Worm (Caenorhabditis elegans) whole organism, L2 larva: ENCODE data around the gene clec-163.

Source experiments
- C34F6.9 ChIP-seq: fragments of 150-350 bp; optimal IDR thresholded peaks from 2 replicates; lab custom pipeline; 2014; ENCODE audit warnings: missing biosample characterization, missing genetic modification characterization
- F13H6.1 ChIP-seq: sonication (generic microtip); optimal IDR thresholded peaks from 2 replicates; lab custom pipeline; 2016; ENCODE audit warnings: missing genetic modification characterization, missing compliant biosample characterization
- Y55F3AM.14 ChIP-seq: fragments of 200-800 bp; sonication (Bioruptor generic); optimal IDR thresholded peaks from 2 replicates; lab custom pipeline; 2018; ENCODE audit warnings: mild to moderate bottlenecking, missing genetic modification characterization, missing compliant biosample characterization
- aly-2 ChIP-seq: fragments of 150-350 bp; optimal IDR thresholded peaks from 2 replicates; lab custom pipeline; 2014; ENCODE audit warnings: missing biosample characterization, missing genetic modification characterization
- ama-1 ChIP-seq: fragments of 150-350 bp; optimal IDR thresholded peaks from 2 replicates; lab custom pipeline; 2018; ENCODE audit warnings: inconsistent platforms
- ceh-16 ChIP-seq: fragments of 150-350 bp; optimal IDR thresholded peaks from 2 replicates; lab custom pipeline; 2014; ENCODE audit warnings: missing biosample characterization, missing genetic modification characterization
- ceh-82 ChIP-seq: fragments of 150-350 bp; optimal IDR thresholded peaks from 2 replicates; lab custom pipeline; 2014; ENCODE audit warnings: missing biosample characterization, missing genetic modification characterization
- crh-2 ChIP-seq: sonication (generic microtip); optimal IDR thresholded peaks from 2 replicates; lab custom pipeline; 2017; ENCODE audit warnings: missing biosample characterization, missing genetic modification characterization
- elt-1 ChIP-seq: fragments of 150-350 bp; optimal IDR thresholded peaks from 2 replicates; lab custom pipeline; 2014; ENCODE audit warnings: missing biosample characterization, missing genetic modification characterization
- elt-3 ChIP-seq: sonication (generic microtip); optimal IDR thresholded peaks from 2 replicates; lab custom pipeline; 2017; ENCODE audit warnings: missing biosample characterization, missing genetic modification characterization
- fos-1 ChIP-seq: fragments of 150-350 bp; optimal IDR thresholded peaks from 2 replicates; lab custom pipeline; 2014; ENCODE audit warnings: missing biosample characterization, missing genetic modification characterization
- gmeb-1 ChIP-seq: fragments of 150-350 bp; optimal IDR thresholded peaks from 2 replicates; lab custom pipeline; 2014; ENCODE audit warnings: missing biosample characterization, missing genetic modification characterization
- lin-39 ChIP-seq: fragments of 150-350 bp; optimal IDR thresholded peaks from 2 replicates; lab custom pipeline; 2014; ENCODE audit warnings: missing biosample characterization, missing genetic modification reagents, missing genetic modification characterization
- lsy-2 ChIP-seq, 2 experiments: fragments of 150-350 bp in 1 of 2; sonication (generic microtip) in 1 of 2; optimal IDR thresholded peaks; 2 replicates each; lab custom pipeline; 2014 to 2017; ENCODE audit warnings: missing biosample characterization in 2 of 2, missing genetic modification characterization in 2 of 2
- mab-5 ChIP-seq: fragments of 150-350 bp; optimal IDR thresholded peaks from 2 replicates; lab custom pipeline; 2014; ENCODE audit warnings: missing biosample characterization, missing genetic modification characterization
- mdl-1 ChIP-seq, 2 experiments: fragments of 150-350 bp in 1 of 2; sonication (generic microtip) in 1 of 2; optimal IDR thresholded peaks; 2 replicates each; lab custom pipeline; 2017; ENCODE audit warnings: missing biosample characterization in 2 of 2, missing genetic modification characterization in 2 of 2
- nhr-10 ChIP-seq: sonication (generic microtip); optimal IDR thresholded peaks from 2 replicates; lab custom pipeline; 2017; ENCODE audit warnings: missing biosample characterization, missing genetic modification characterization
- nhr-11 ChIP-seq: fragments of 150-350 bp; optimal IDR thresholded peaks from 2 replicates; lab custom pipeline; 2014; ENCODE audit warnings: missing biosample characterization, missing genetic modification characterization
- nhr-129 ChIP-seq: fragments of 150-350 bp; optimal IDR thresholded peaks from 2 replicates; lab custom pipeline; 2014; ENCODE audit warnings: missing biosample characterization, missing genetic modification characterization
- nhr-21 ChIP-seq: fragments of 150-350 bp; optimal IDR thresholded peaks from 2 replicates; lab custom pipeline; 2014; ENCODE audit warnings: missing biosample characterization, missing genetic modification characterization
- nhr-23 ChIP-seq: fragments of 150-350 bp; optimal IDR thresholded peaks from 2 replicates; lab custom pipeline; 2014; ENCODE audit warnings: missing biosample characterization, missing genetic modification reagents, missing genetic modification characterization
- nhr-25 ChIP-seq: fragments of 150-350 bp; sonication (generic microtip); optimal IDR thresholded peaks from 3 replicates; lab custom pipeline; 2014; ENCODE audit warnings: missing biosample characterization, missing genetic modification characterization
- nhr-6 ChIP-seq: fragments of 150-350 bp; optimal IDR thresholded peaks from 2 replicates; lab custom pipeline; 2014; ENCODE audit warnings: missing biosample characterization, missing genetic modification characterization
- nhr-77 ChIP-seq: fragments of 150-350 bp; optimal IDR thresholded peaks from 2 replicates; lab custom pipeline; 2014; ENCODE audit warnings: missing biosample characterization, missing genetic modification characterization
- peb-1 ChIP-seq: fragments of 150-350 bp; optimal IDR thresholded peaks from 2 replicates; lab custom pipeline; 2014; ENCODE audit warnings: missing biosample characterization, missing genetic modification characterization
- sem-4 ChIP-seq: fragments of 150-350 bp; optimal IDR thresholded peaks from 2 replicates; lab custom pipeline; 2014; ENCODE audit warnings: missing biosample characterization, missing genetic modification reagents, missing genetic modification characterization
- skn-1 ChIP-seq: sonication (generic microtip); optimal IDR thresholded peaks from 2 replicates; lab custom pipeline; 2017; ENCODE audit warnings: missing biosample characterization, missing genetic modification characterization
- sma-3 ChIP-seq: sonication (generic microtip); optimal IDR thresholded peaks from 2 replicates; lab custom pipeline; 2016; ENCODE audit warnings: missing genetic modification reagents, missing genetic modification characterization, missing compliant biosample characterization
- sma-9 ChIP-seq, 2 experiments: fragments of 150-350 bp in 1 of 2; sonication (generic microtip) in 1 of 2; optimal IDR thresholded peaks; 2 replicates each; lab custom pipeline; 2014 to 2016; ENCODE audit warnings: missing genetic modification characterization in 2 of 2, mild to moderate bottlenecking in 1 of 2, missing biosample characterization in 1 of 2, missing compliant biosample characterization in 1 of 2, missing genetic modification reagents in 1 of 2, moderate library complexity in 1 of 2
- unc-39 ChIP-seq: fragments of 150-350 bp; optimal IDR thresholded peaks from 2 replicates; lab custom pipeline; 2014; ENCODE audit warnings: missing biosample characterization, missing genetic modification characterization
- unc-55 ChIP-seq: fragments of 150-350 bp; sonication (generic microtip); optimal IDR thresholded peaks from 3 replicates; lab custom pipeline; 2014; ENCODE audit warnings: missing biosample characterization, missing genetic modification reagents, missing genetic modification characterization
- unc-62 ChIP-seq: fragments of 150-350 bp; optimal IDR thresholded peaks from 2 replicates; lab custom pipeline; 2014; ENCODE audit warnings: missing biosample characterization, missing genetic modification reagents, missing genetic modification characterization
- ztf-1 ChIP-seq: fragments of 200-800 bp; sonication (Bioruptor generic); conservative IDR thresholded peaks from 2 replicates; pipeline ENCODE4 v1.3.6; 2022; ENCODE audit warnings: missing genetic modification characterization, missing compliant biosample characterization
- ztf-11 ChIP-seq: sonication (generic microtip); optimal IDR thresholded peaks from 2 replicates; lab custom pipeline; 2017; ENCODE audit warnings: missing biosample characterization, missing genetic modification characterization
- ztf-4 ChIP-seq: fragments of 150-350 bp; optimal IDR thresholded peaks from 2 replicates; lab custom pipeline; 2014; ENCODE audit warnings: missing biosample characterization, missing genetic modification characterization

clec-163 gene

ce11 chrIII:10820592-10821242, 26.6 kb downstream of the clec-163 start:
- TF ChIP-seq sma-9 (GFP tag; optimal IDR thresholded peaks at IDR 0.05; lab: Kevin White, UChicago) (peak; percentile 13), sma-9 (tag; optimal IDR thresholded peaks at IDR 0.05; lab: Kevin White, UChicago) (no peak), lsy-2 (tag; optimal IDR thresholded peaks at IDR 0.05; lab: Kevin White, UChicago) (no peak), crh-2 (peak; percentile 9), gmeb-1 (tag; lab: Kevin White, UChicago) (peak; percentile 14), elt-3 (no peak), ztf-1 (GFP tag; lab: Robert Waterston, UW) (no peak), ceh-82 (tag; lab: Kevin White, UChicago) (no peak), elt-1 (tag; lab: Kevin White, UChicago) (no peak), nhr-129 (no peak), nhr-77 (no peak)

DNA sequence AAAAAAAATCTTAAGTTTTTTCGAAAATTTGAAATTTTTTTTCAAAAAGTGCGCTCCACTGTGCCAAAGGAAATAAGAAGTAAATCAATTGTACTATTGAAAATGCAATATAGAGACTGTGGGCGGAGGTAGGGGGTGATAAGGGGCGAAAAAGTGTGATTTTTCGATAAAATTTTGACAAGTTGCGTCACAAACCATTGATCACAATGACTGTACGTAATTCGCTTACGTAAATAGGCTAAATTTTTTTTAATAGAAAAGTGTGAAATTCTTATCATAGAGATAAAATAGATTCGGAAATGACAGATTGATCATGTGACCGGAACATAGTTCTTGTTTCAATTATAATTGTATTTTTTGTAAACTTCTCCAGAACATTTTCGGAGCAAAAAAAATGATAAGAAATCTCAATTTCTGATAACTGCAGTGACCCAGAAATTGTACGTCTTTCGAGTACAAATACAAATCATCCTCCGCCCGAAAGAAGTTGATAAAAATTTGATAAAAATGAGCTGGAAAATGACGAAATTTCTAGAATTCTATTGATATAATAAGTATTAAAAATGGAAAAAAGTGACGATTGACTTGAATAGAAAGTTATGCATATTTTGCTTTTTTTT, 28.5 kb downstream of the clec-163 start:
- TF ChIP-seq nhr-6 (tag; lab: Kevin White, UChicago) (no peak), F13H6.1 (tag; lab: Kevin White, UChicago) (peak; percentile 13), nhr-10 (tag; lab: Kevin White, UChicago) (no peak), crh-2 (peak; percentile 36), gmeb-1 (tag; lab: Kevin White, UChicago) (peak; percentile 36), nhr-25 (tag; lab: Kevin White, UChicago) (no peak), lsy-2 (tag; optimal IDR thresholded peaks at IDR 0.05; lab: Kevin White, UChicago) (peak in 1 of 2 experiments; percentile 10), fos-1 (peak; percentile 58)

DNA sequence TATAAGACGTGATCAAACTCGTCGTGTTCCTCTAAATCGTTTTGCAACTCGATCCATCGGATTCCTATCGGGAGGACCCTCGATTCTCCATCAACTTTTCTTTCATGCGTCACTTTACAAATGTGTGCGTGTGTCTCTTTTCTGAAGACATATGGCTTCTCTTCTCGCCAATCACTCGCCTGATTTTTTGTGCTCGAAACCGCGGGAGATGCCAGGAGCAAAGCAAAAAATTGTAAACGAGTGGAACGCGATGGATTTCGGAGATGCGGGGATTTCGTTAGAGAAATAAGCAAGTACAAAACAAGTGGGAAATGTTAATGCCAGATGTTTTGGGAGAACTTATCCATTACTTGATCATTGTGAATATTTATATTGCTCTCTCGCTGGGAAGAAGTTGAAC, 30.1 kb downstream of the clec-163 start:
- TF ChIP-seq nhr-129 (peak; percentile 53), unc-62 (GFP tag; lab: Kevin White, UChicago) (no peak), F13H6.1 (tag; lab: Kevin White, UChicago) (peak; percentile 4), elt-3 (no peak), ztf-1 (GFP tag; lab: Robert Waterston, UW) (no peak), ceh-82 (tag; lab: Kevin White, UChicago) (no peak), ceh-16 (tag; lab: Kevin White, UChicago) (no peak), skn-1 (tag; lab: Kevin White, UChicago) (no peak), nhr-10 (tag; lab: Kevin White, UChicago) (no peak), elt-1 (tag; lab: Kevin White, UChicago) (no peak), nhr-21 (tag; lab: Kevin White, UChicago) (no peak), C34F6.9 (tag; lab: Kevin White, UChicago) (no peak), lsy-2 (tag; optimal IDR thresholded peaks at IDR 0.05; lab: Kevin White, UChicago) (no peak), sma-3 (GFP tag; lab: Kevin White, UChicago) (no peak), ztf-4 (no peak), ama-1 (lab: Kevin White, UChicago) (no peak)

DNA sequence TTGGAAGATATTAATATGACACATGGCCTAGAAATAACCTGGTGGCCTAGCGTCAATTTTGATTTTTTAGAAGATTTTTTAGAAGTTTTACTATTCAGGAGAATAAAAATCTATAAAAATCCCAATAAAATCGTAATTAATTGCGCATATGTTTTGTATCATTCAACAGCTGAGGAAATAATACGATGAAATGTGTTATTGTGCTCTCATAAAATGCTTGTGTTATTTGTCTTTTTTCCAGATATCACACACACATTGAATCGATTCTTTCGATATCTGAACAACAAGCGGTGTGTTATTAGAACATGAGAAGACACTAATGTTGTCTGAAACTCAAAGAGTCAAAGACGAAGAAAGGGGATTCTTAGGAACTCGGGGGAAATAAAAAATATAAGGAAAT, 30.9 kb downstream of the clec-163 start:
- TF ChIP-seq unc-62 (GFP tag; lab: Kevin White, UChicago) (no peak), peb-1 (tag; lab: Kevin White, UChicago) (no peak), mab-5 (tag; lab: Kevin White, UChicago) (no peak), lin-39 (tag; lab: Kevin White, UChicago) (no peak), nhr-11 (tag; lab: Kevin White, UChicago) (no peak), skn-1 (tag; lab: Kevin White, UChicago) (no peak), aly-2 (no peak), elt-3 (no peak), elt-1 (tag; lab: Kevin White, UChicago) (no peak), fos-1 (no peak), gmeb-1 (tag; lab: Kevin White, UChicago) (no peak)

ce11 chrIII:10831483-10831882, 37.3 kb downstream of the clec-163 start:
- TF ChIP-seq sem-4 (tag; lab: Kevin White, UChicago) (no peak), nhr-6 (tag; lab: Kevin White, UChicago) (no peak), nhr-10 (tag; lab: Kevin White, UChicago) (no peak), nhr-25 (tag; lab: Kevin White, UChicago) (no peak), ztf-11 (no peak), C34F6.9 (tag; lab: Kevin White, UChicago) (no peak), ceh-82 (tag; lab: Kevin White, UChicago) (no peak), mdl-1 (tag; optimal IDR thresholded peaks at IDR 0.05; lab: Kevin White, UChicago) (no peak), lsy-2 (tag; optimal IDR thresholded peaks at IDR 0.05; lab: Kevin White, UChicago) (no peak), nhr-129 (no peak), gmeb-1 (tag; lab: Kevin White, UChicago) (no peak), nhr-23 (tag; lab: Kevin White, UChicago) (no peak), unc-62 (GFP tag; lab: Kevin White, UChicago) (no peak), ceh-16 (tag; lab: Kevin White, UChicago) (no peak), unc-55 (GFP tag; lab: Kevin White, UChicago) (no peak), mab-5 (tag; lab: Kevin White, UChicago) (no peak), Y55F3AM.14 (no peak), unc-39 (tag; lab: Kevin White, UChicago) (no peak)
